Fruit fly (Drosophila melanogaster) whole organism, embryonic: ENCODE measurements around the gene Klp61F.

Source experiments
- Bgb ChIP-seq: fragments of 200-800 bp; sonication (Bioruptor generic); IDR thresholded peaks from 2 replicates; pipeline ENCODE4 v1.3.6; 2022; ENCODE audit warnings: missing biosample characterization, missing genetic modification characterization; ENCODE audit not compliant: partially characterized antibody
- CG10147 ChIP-seq: fragments of 200-800 bp; sonication (Bioruptor generic); optimal IDR thresholded peaks from 2 replicates; lab custom pipeline; 2019; ENCODE audit warnings: missing biosample characterization, mild to moderate bottlenecking, missing genetic modification characterization, moderate library complexity
- CG10462 ChIP-seq: fragments of 200-800 bp; sonication (Bioruptor generic); optimal IDR thresholded peaks from 2 replicates; lab custom pipeline; 2016; ENCODE audit warnings: missing biosample characterization, missing genetic modification characterization
- CG11456 ChIP-seq: fragments of 200-800 bp; sonication (Bioruptor generic); IDR thresholded peaks from 3 replicates; pipeline ENCODE4 v1.3.6; 2022; ENCODE audit warnings: missing biosample characterization, missing genetic modification characterization
- CG11696 ChIP-seq: fragments of 200-800 bp; sonication (Bioruptor generic); IDR thresholded peaks from 2 replicates; pipeline ENCODE4 v1.3.6; 2022; ENCODE audit warnings: missing biosample characterization, missing genetic modification characterization
- CG12104 ChIP-seq: fragments of 200-800 bp; sonication (Bioruptor generic); optimal IDR thresholded peaks from 3 replicates; lab custom pipeline; 2016; ENCODE audit warnings: missing biosample characterization, missing genetic modification characterization
- CG12744 ChIP-seq: fragments of 200-800 bp; sonication (Bioruptor generic); optimal IDR thresholded peaks from 2 replicates; lab custom pipeline; 2016; ENCODE audit warnings: missing biosample characterization, missing genetic modification characterization
- CG14860 ChIP-seq: fragments of 200-800 bp; sonication (Bioruptor generic); IDR thresholded peaks from 3 replicates; pipeline ENCODE4 v1.3.6; 2022; ENCODE audit warnings: missing biosample characterization, missing genetic modification characterization; ENCODE audit not compliant: partially characterized antibody
- CG15269 ChIP-seq: fragments of 200-800 bp; sonication (Bioruptor generic); optimal IDR thresholded peaks from 2 replicates; lab custom pipeline; 2018; ENCODE audit warnings: missing biosample characterization, mild to moderate bottlenecking, missing genetic modification characterization, moderate library complexity
- CG32772 ChIP-seq: fragments of 200-800 bp; sonication (Bioruptor generic); IDR thresholded peaks from 2 replicates; pipeline ENCODE4 v1.3.6; 2022; ENCODE audit warnings: missing biosample characterization, missing genetic modification characterization
- CG3838 ChIP-seq: fragments of 200-800 bp; sonication (Bioruptor generic); optimal IDR thresholded peaks from 3 replicates; lab custom pipeline; 2016; ENCODE audit warnings: missing biosample characterization, missing genetic modification characterization
- CG5953 ChIP-seq: fragments of 200-800 bp; sonication (Bioruptor generic); IDR thresholded peaks from 2 replicates; pipeline ENCODE4 v1.3.6; 2022; ENCODE audit warnings: missing biosample characterization, missing genetic modification characterization
- CG7987 ChIP-seq: fragments of 200-800 bp; sonication (Bioruptor generic); optimal IDR thresholded peaks from 2 replicates; lab custom pipeline; 2018; ENCODE audit warnings: missing biosample characterization, mild to moderate bottlenecking, missing genetic modification characterization, moderate library complexity
- CG8359 ChIP-seq: fragments of 200-800 bp; sonication (Bioruptor generic); optimal IDR thresholded peaks from 2 replicates; lab custom pipeline; 2017; ENCODE audit warnings: missing biosample characterization, mild to moderate bottlenecking, missing genetic modification characterization, borderline replicate concordance
- CG8388 ChIP-seq: fragments of 200-800 bp; sonication (Bioruptor generic); optimal IDR thresholded peaks from 2 replicates; lab custom pipeline; 2019; ENCODE audit warnings: missing biosample characterization, mild to moderate bottlenecking, missing genetic modification characterization, moderate library complexity
- CkIIα-i1 ChIP-seq: fragments of 200-800 bp; sonication (Bioruptor generic); IDR thresholded peaks from 2 replicates; pipeline ENCODE4 v1.3.6; 2022; ENCODE audit warnings: missing biosample characterization, missing genetic modification characterization
- CrebB ChIP-seq: fragments of 200-800 bp; sonication (Bioruptor generic); optimal IDR thresholded peaks from 3 replicates; lab custom pipeline; 2018; ENCODE audit warnings: missing biosample characterization, mild to moderate bottlenecking, missing genetic modification characterization
- Drgx ChIP-seq: fragments of 200-800 bp; sonication (Bioruptor generic); IDR thresholded peaks from 2 replicates; pipeline ENCODE4 v1.3.6; 2022; ENCODE audit warnings: missing biosample characterization, missing genetic modification characterization
- Gsc ChIP-seq: fragments of 200-800 bp; sonication (Bioruptor generic); IDR thresholded peaks from 2 replicates; pipeline ENCODE4 v1.3.6; 2022; ENCODE audit warnings: missing biosample characterization, missing genetic modification characterization
- H15 ChIP-seq: fragments of 200-800 bp; sonication (Bioruptor generic); IDR thresholded peaks from 3 replicates; pipeline ENCODE4 v1.3.6; 2022; ENCODE audit warnings: missing biosample characterization, missing genetic modification characterization
- Hey ChIP-seq: fragments of 200-800 bp; sonication (Bioruptor generic); optimal IDR thresholded peaks from 3 replicates; lab custom pipeline; 2018; ENCODE audit warnings: missing biosample characterization, mild to moderate bottlenecking, missing genetic modification characterization
- HmgD ChIP-seq: fragments of 200-800 bp; sonication (Bioruptor generic); optimal IDR thresholded peaks from 3 replicates; lab custom pipeline; 2016; ENCODE audit warnings: missing biosample characterization, missing genetic modification characterization
- Hr78 ChIP-seq, 2 experiments: fragments of 200-800 bp in 1 of 2; fragments of >200 bp in 1 of 2; sonication (Bioruptor generic) in 1 of 2; optimal IDR thresholded peaks; 2 replicates each; lab custom pipeline; 2017 to 2019; ENCODE audit warnings: missing biosample characterization in 2 of 2, missing genetic modification characterization in 2 of 2, mild to moderate bottlenecking in 1 of 2, moderate library complexity in 1 of 2
- Nf-YA ChIP-seq: fragments of 200-800 bp; sonication (Bioruptor generic); IDR thresholded peaks from 2 replicates; pipeline ENCODE4 v1.3.6; 2022; ENCODE audit warnings: missing biosample characterization, missing genetic modification characterization
- Ptx1 ChIP-seq: fragments of 200-800 bp; sonication (Bioruptor generic); IDR thresholded peaks from 2 replicates; pipeline ENCODE4 v1.3.6; 2022; ENCODE audit warnings: missing biosample characterization, missing genetic modification characterization
- Rfx ChIP-seq: fragments of 200-800 bp; sonication (Bioruptor generic); IDR thresholded peaks from 2 replicates; pipeline ENCODE4 v1.3.6; 2022; ENCODE audit warnings: missing biosample characterization, missing genetic modification characterization
- al ChIP-seq: fragments of 200-800 bp; sonication (Bioruptor generic); IDR thresholded peaks from 2 replicates; pipeline ENCODE4 v1.3.6; 2022; ENCODE audit warnings: missing biosample characterization, missing genetic modification characterization
- amos ChIP-seq: fragments of 200-800 bp; sonication (Bioruptor generic); IDR thresholded peaks from 2 replicates; pipeline ENCODE4 v1.3.6; 2022; ENCODE audit warnings: missing biosample characterization, missing genetic modification characterization; ENCODE audit not compliant: partially characterized antibody
- chinmo ChIP-seq: fragments of 200-800 bp; sonication (Bioruptor generic); IDR thresholded peaks from 4 replicates; pipeline ENCODE4 v1.3.6; 2022; ENCODE audit warnings: missing biosample characterization, missing genetic modification characterization; ENCODE audit not compliant: partially characterized antibody
- dati ChIP-seq: fragments of 200-800 bp; sonication (Bioruptor generic); IDR thresholded peaks from 2 replicates; pipeline ENCODE4 v1.3.6; 2022; ENCODE audit warnings: missing biosample characterization, missing genetic modification characterization
- dmrt99B ChIP-seq: fragments of 200-800 bp; sonication (Bioruptor generic); optimal IDR thresholded peaks from 2 replicates; lab custom pipeline; 2018; ENCODE audit warnings: missing biosample characterization, mild to moderate bottlenecking, missing genetic modification characterization, moderate library complexity
- dpn ChIP-seq, 2 experiments: fragments of 200-800 bp; sonication (Bioruptor generic); optimal IDR thresholded peaks; 3 replicates each; lab custom pipeline; 2016; ENCODE audit warnings: missing biosample characterization in 2 of 2, missing genetic modification characterization in 2 of 2
- exex ChIP-seq: fragments of 200-800 bp; sonication (Bioruptor generic); optimal IDR thresholded peaks from 4 replicates; lab custom pipeline; 2018; ENCODE audit warnings: missing biosample characterization, mild to moderate bottlenecking, missing genetic modification characterization, moderate library complexity
- fd64A ChIP-seq: fragments of 200-800 bp; sonication (Bioruptor generic); optimal IDR thresholded peaks from 3 replicates; lab custom pipeline; 2018; ENCODE audit warnings: missing biosample characterization, mild to moderate bottlenecking, missing genetic modification characterization
- gcm2 ChIP-seq: fragments of 200-800 bp; sonication (Bioruptor generic); optimal IDR thresholded peaks from 2 replicates; lab custom pipeline; 2016; ENCODE audit warnings: missing biosample characterization, missing genetic modification characterization
- gsb-n ChIP-seq: fragments of 200-800 bp; sonication (Bioruptor generic); optimal IDR thresholded peaks from 3 replicates; lab custom pipeline; 2018; ENCODE audit warnings: missing biosample characterization, mild to moderate bottlenecking, missing genetic modification characterization
- hbn ChIP-seq: fragments of 200-800 bp; sonication (Bioruptor generic); IDR thresholded peaks from 2 replicates; pipeline ENCODE4 v1.3.6; 2022; ENCODE audit warnings: missing biosample characterization, missing genetic modification characterization; ENCODE audit not compliant: partially characterized antibody
- insv ChIP-seq, 2 experiments: fragments of 200-800 bp; sonication (Bioruptor generic); optimal IDR thresholded peaks; 3 replicates each; lab custom pipeline; 2016 to 2018; ENCODE audit warnings: missing biosample characterization in 2 of 2, missing genetic modification characterization in 2 of 2
- kni ChIP-seq: fragments of 200-800 bp; sonication (Bioruptor generic); optimal IDR thresholded peaks from 3 replicates; lab custom pipeline; 2017; ENCODE audit warnings: mild to moderate bottlenecking, missing biosample characterization, missing genetic modification reagents, missing genetic modification characterization
- lab ChIP-seq: fragments of 200-800 bp; sonication (Bioruptor generic); optimal IDR thresholded peaks from 3 replicates; lab custom pipeline; 2017; ENCODE audit warnings: missing biosample characterization, missing genetic modification characterization, mild to moderate bottlenecking, moderate library complexity, missing genetic modification reagents
- mirr ChIP-seq: fragments of 200-800 bp; sonication (Bioruptor generic); optimal IDR thresholded peaks from 3 replicates; lab custom pipeline; 2018; ENCODE audit warnings: missing biosample characterization, mild to moderate bottlenecking, missing genetic modification characterization
- pros ChIP-seq: fragments of 200-800 bp; sonication (Bioruptor generic); optimal IDR thresholded peaks from 3 replicates; lab custom pipeline; 2019; ENCODE audit warnings: missing biosample characterization, mild to moderate bottlenecking, missing genetic modification characterization, moderate library complexity
- repo ChIP-seq: fragments of 200-800 bp; sonication (Bioruptor generic); optimal IDR thresholded peaks from 2 replicates; lab custom pipeline; 2016; ENCODE audit warnings: missing biosample characterization, missing genetic modification characterization
- salm ChIP-seq: fragments of 200-800 bp; sonication (Bioruptor generic); optimal IDR thresholded peaks from 2 replicates; lab custom pipeline; 2018; ENCODE audit warnings: missing biosample characterization, mild to moderate bottlenecking, missing genetic modification characterization
- tll ChIP-seq, 2 experiments: fragments of 200-800 bp in 1 of 2; fragments of >200 bp in 1 of 2; sonication (Bioruptor generic) in 1 of 2; optimal IDR thresholded peaks; 2 replicates each; lab custom pipeline; 2017 to 2019; ENCODE audit warnings: missing biosample characterization in 2 of 2, missing genetic modification characterization in 2 of 2, mild to moderate bottlenecking in 1 of 2, moderate library complexity in 1 of 2
- toy ChIP-seq: fragments of 200-800 bp; sonication (Bioruptor generic); IDR thresholded peaks from 2 replicates; pipeline ENCODE4 v1.3.6; 2022; ENCODE audit warnings: missing biosample characterization, missing genetic modification characterization
- zf30C ChIP-seq: fragments of 200-800 bp; sonication (Bioruptor generic); optimal IDR thresholded peaks from 3 replicates; lab custom pipeline; 2018; ENCODE audit warnings: missing biosample characterization, mild to moderate bottlenecking, missing genetic modification characterization

Klp61F gene

DNA sequence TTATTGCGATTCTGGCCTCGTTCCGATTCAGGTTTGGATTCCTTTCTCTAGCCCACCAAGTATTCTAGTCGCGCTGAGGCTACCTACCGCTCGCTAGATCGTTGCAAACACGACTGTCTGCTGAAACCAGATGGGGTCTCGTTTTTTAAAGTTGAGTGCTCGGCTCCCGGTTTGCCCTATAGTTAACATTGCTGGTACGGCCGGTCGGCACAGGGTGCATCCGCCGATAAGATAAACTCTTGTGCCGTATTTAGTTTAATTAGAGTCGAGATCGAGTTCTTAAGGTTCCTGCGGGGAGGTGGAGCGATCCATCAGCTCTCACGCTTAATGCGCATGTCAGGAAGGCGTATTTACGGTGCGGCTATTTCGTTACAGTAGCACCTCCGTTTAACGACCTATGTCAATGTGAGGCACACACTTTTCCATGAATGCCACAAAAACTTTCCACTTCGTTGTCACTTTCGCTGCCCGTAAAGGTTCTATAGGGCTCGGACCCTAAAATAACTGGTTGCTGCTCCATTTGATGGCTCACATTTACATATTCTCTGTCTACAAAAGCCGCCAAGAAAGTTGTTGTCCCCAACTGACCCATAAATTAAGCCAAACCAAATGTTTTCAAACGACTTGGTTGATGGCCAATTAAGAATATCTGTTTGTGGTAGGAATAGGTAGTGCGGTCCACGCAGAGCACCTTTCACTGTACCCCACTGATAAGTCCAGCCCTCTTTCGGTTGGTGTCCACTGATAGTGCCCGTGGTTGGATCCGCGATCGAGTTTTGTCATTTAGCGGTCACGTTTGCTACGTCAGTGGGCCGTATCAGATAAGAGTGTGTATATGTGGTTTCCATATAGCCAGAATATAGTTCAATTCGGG lies 40.8 kb downstream of the Klp61F start, which contains the start of gene CG9119 (continued):
- TF ChIP-seq al (GFP tag; lab: Robert Waterston, UW): no peak; the same call in 1 of the 2 replicates
- peak; percentile 44 for TF ChIP-seq CG8388
- peak; percentile 65; the same call in 1 of the 3 replicates for TF ChIP-seq CG11456 (GFP tag; lab: Robert Waterston, UW)
- TF ChIP-seq CG12104 (GFP tag; lab: Kevin White, UChicago): peak; percentile 24
- TF ChIP-seq hbn (GFP tag; lab: Robert Waterston, UW): no peak
- peak; percentile 57; the same call in 1 of the 2 replicates for TF ChIP-seq Rfx
- TF ChIP-seq dmrt99B (tag; lab: Kevin White, UChicago): peak; percentile 75
- TF ChIP-seq CrebB (tag; lab: Kevin White, UChicago): no peak
- TF ChIP-seq Bgb (GFP tag; lab: Robert Waterston, UW): no peak
- peak; percentile 75 for TF ChIP-seq CG15269
- TF ChIP-seq salm (tag; lab: Kevin White, UChicago): no peak
- TF ChIP-seq CG14860 (GFP tag; lab: Robert Waterston, UW): no peak
- TF ChIP-seq CG3838: no peak
- no peak for TF ChIP-seq CkIIα-i1 (GFP tag; lab: Robert Waterston, UW)
- TF ChIP-seq zf30C (GFP tag; lab: Kevin White, UChicago): no peak
- TF ChIP-seq Hr78 (GFP tag; optimal IDR thresholded peaks at IDR 0.05; lab: Kevin White, UChicago): peak in 1 of 2 experiments; percentile 78
- no peak for TF ChIP-seq insv (GFP tag; optimal IDR thresholded peaks at IDR 0.05; lab: Kevin White, UChicago)
- TF ChIP-seq dati: no peak
- no peak for TF ChIP-seq tll (GFP tag; optimal IDR thresholded peaks at IDR 0.05; lab: Kevin White, UChicago)
- TF ChIP-seq CG32772 (GFP tag; lab: Robert Waterston, UW): no peak; the same call in 1 of the 2 replicates
- no peak for TF ChIP-seq CG5953 (GFP tag; lab: Robert Waterston, UW)
- TF ChIP-seq fd64A (GFP tag; lab: Kevin White, UChicago): peak; percentile 45
- no peak for TF ChIP-seq HmgD (GFP tag; lab: Kevin White, UChicago)

DNA sequence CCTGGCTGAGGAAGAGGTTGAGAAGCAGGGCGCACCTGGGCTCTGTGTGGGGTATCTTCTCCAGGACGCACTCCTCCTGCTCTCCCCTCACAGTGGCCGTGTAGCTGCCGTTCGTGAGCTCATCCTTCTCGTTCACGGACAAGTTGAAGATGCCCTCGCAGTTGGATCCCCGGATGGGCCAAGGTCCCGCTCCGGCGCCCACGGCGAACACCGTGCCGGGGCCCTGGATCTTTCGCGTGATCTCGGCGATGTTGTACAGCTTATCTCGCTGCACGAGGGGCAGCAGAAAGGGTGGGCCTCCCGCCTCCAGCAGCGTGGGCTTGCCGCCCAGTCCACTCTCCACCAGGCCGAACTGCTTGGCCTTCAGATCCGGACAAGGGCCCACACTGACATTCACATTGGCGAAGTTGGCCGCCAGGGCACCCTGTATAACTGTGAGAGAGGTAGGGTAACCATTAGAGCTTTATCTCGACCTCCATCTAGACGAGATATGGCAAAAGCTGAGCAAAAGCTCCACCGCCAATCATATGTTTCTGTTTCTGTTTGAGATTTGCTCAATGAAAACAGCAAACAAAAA lies 41.8 kb downstream of the Klp61F start:
- TF ChIP-seq H15 (GFP tag; lab: Robert Waterston, UW): no peak
- TF ChIP-seq Hey (tag; lab: Kevin White, UChicago): no peak
- peak; percentile 26 for TF ChIP-seq lab (GFP tag; lab: Kevin White, UChicago)
- TF ChIP-seq pros (GFP tag; lab: Kevin White, UChicago): no peak
- TF ChIP-seq chinmo: peak; percentile 35; the same call in 1 of the 4 replicates
- no peak for TF ChIP-seq CG10462 (GFP tag; lab: Kevin White, UChicago)
- no peak for TF ChIP-seq gsb-n (tag; lab: Kevin White, UChicago)
- TF ChIP-seq kni (GFP tag; lab: Kevin White, UChicago): no peak
- no peak for TF ChIP-seq CG7987
- no peak for TF ChIP-seq CG10147 (GFP tag; lab: Kevin White, UChicago)
- TF ChIP-seq Nf-YA (GFP tag; lab: Robert Waterston, UW): no peak
- TF ChIP-seq mirr: no peak
- TF ChIP-seq CG11696 (GFP tag; lab: Robert Waterston, UW): no peak
- TF ChIP-seq exex (tag; lab: Kevin White, UChicago): no peak
- no peak for TF ChIP-seq CG12744
- TF ChIP-seq Ptx1 (GFP tag; lab: Robert Waterston, UW): peak; percentile 7; the same call in 1 of the 2 replicates
- no peak for TF ChIP-seq amos (GFP tag; lab: Robert Waterston, UW)
- no peak for TF ChIP-seq dpn (GFP tag; optimal IDR thresholded peaks at IDR 0.05; lab: Kevin White, UChicago)
- 0 out of 2 replicates have a peak, but pooled peaks have one; percentile 28 for TF ChIP-seq Drgx (GFP tag; lab: Robert Waterston, UW)
- TF ChIP-seq gcm2 (GFP tag; lab: Kevin White, UChicago): no peak
- TF ChIP-seq toy (GFP tag; lab: Robert Waterston, UW): 0 out of 2 replicates have a peak, but pooled peaks have one; percentile 14
- TF ChIP-seq CG8359 (GFP tag; lab: Kevin White, UChicago): no peak
- no peak for TF ChIP-seq repo (GFP tag; lab: Kevin White, UChicago)
- no peak for TF ChIP-seq Gsc (GFP tag; lab: Robert Waterston, UW)
